Worm (Caenorhabditis elegans): ENCODE results near the gene C02F4.4.

DNA sequence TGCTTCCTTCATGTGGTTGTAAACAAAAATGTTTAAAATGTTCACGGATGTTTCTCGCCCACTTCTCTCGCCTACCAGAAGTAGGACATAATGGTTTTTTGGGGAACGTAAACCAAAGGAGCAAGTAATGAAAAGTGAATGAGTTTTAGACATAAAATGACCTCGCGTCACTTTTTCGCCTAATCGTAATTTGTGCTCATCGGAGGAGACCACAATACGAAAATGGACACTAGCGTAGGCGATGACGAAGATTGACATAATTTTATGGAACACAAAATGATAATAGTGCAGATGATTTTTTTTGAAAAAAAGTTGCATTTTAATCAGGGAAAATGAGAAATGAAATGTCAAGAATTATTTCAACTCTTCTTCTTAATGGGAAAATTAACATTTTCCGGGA lies 46.4 kb downstream of the C02F4.4 start:
- TF ChIP-seq elt-3 (tag; optimal IDR thresholded peaks at IDR 0.05) (no peak), unc-62 (GFP tag; optimal IDR thresholded peaks at IDR 0.05) (no peak), elt-1 (tag; optimal IDR thresholded peaks at IDR 0.05; ENCODE audit: borderline replicate concordance, insufficient read depth) (no peak), mep-1 (tag; optimal IDR thresholded peaks at IDR 0.05) (no peak), ceh-39 (tag; optimal IDR thresholded peaks at IDR 0.05) (no peak), nhr-12 (tag; optimal IDR thresholded peaks at IDR 0.05) (no peak), blmp-1 (tag; optimal IDR thresholded peaks at IDR 0.05) (no peak), sptf-1 (tag; optimal IDR thresholded peaks at IDR 0.05) (no peak), ztf-11 (tag; optimal IDR thresholded peaks at IDR 0.05) (no peak), lin-13 (tag; optimal IDR thresholded peaks at IDR 0.05) (no peak), ham-2 (GFP tag; optimal IDR thresholded peaks at IDR 0.05) (no peak), snpc-4 (tag; optimal IDR thresholded peaks at IDR 0.05) (no peak), bed-3 (GFP tag; optimal IDR thresholded peaks at IDR 0.05) (no peak)

Data from whole organism, mixed stage, embryonic.